Worm (Caenorhabditis elegans): ENCODE measurements around the gene lap-1.

lap-1 gene

ce11 chrIII:8394374-8395302 lies 7.1 kb downstream of the lap-1 start, which contains the start of gene ZK353.10:
ZK353.10 (minus strand) TSS chrIII:8394424.
- TF ChIP-seq F44E2.7 (GFP tag; IDR thresholded peaks at IDR 0.05) (no peak), lsy-2 (tag; optimal IDR thresholded peaks at IDR 0.05) (peak in 1 of 2 experiments; percentile 18), aha-1 (tag) (peak; percentile 93), ceh-28 (tag; optimal IDR thresholded peaks at IDR 0.05) (no peak), unc-62 (GFP tag; optimal IDR thresholded peaks at IDR 0.05 in 1 of 2) (peak in 1 of 2 experiments; percentile 26), unc-62 (tag; optimal IDR thresholded peaks at IDR 0.05) (no peak), zip-2 (tag; optimal IDR thresholded peaks at IDR 0.05) (no peak), lin-29 (GFP tag; IDR thresholded peaks at IDR 0.05) (no peak), dpl-1 (GFP tag; optimal IDR thresholded peaks at IDR 0.05) (no peak)

DNA sequence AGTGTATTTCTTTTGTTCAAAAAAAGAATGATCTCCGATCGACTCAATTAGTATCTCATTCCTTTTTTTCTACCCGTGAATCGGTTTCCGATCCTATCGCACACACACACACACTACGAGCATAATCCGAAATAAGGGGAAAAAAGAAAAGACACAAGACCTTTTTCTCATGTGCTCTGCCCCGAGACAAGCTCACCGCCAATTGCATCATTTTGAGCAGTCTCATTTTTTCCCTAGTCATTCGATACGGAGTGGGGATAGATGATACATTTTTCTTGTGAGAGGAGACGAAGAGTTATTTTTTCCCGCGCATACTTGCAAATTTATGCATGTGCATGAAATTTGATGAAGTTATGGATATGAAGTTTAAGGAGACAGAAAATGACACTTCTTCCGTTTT lies 9.4 kb downstream of the lap-1 start:
- TF ChIP-seq aha-1 (tag) (no peak), dmd-6 (GFP tag; IDR thresholded peaks at IDR 0.05) (peak; percentile 14; the same call in 1 of the 2 replicates), mxl-2 (GFP tag; conservative IDR thresholded peaks at IDR 0.05) (no peak), lin-1 (GFP tag; IDR thresholded peaks at IDR 0.05) (no peak), zfp-2 (tag; optimal IDR thresholded peaks at IDR 0.05) (no peak), mdl-1 (tag; optimal IDR thresholded peaks at IDR 0.05) (peak in 1 of 2 experiments; percentile 28), ceh-20 (GFP tag; IDR thresholded peaks at IDR 0.05) (no peak), hlh-11 (tag; optimal IDR thresholded peaks at IDR 0.05) (no peak), nhr-76 (tag; optimal IDR thresholded peaks at IDR 0.05) (no peak), ctbp-1 (GFP tag; IDR thresholded peaks at IDR 0.05) (no peak; the same call in 1 of the 2 replicates), hlh-30 (tag; optimal IDR thresholded peaks at IDR 0.05; ENCODE audit: insufficient read depth) (peak; percentile 85), pha-4 (GFP tag; IDR thresholded peaks at IDR 0.05) (no peak), pha-4 (tag; optimal IDR thresholded peaks at IDR 0.05) (no peak), ZK337.2 (GFP tag; IDR thresholded peaks at IDR 0.05) (no peak), unc-62 (GFP tag; optimal IDR thresholded peaks at IDR 0.05 in 1 of 2) (peak in 1 of 2 experiments; percentile 4), unc-62 (tag; optimal IDR thresholded peaks at IDR 0.05) (no peak), fkh-10 (GFP tag; optimal IDR thresholded peaks at IDR 0.05) (peak; percentile 27), lsy-2 (tag; optimal IDR thresholded peaks at IDR 0.05) (peak; percentile 33 to 56), nhr-111 (GFP tag; optimal IDR thresholded peaks at IDR 0.05) (no peak), ces-1 (GFP tag; optimal IDR thresholded peaks at IDR 0.05) (no peak), mxl-3 (GFP tag; optimal IDR thresholded peaks at IDR 0.05) (no peak)

DNA sequence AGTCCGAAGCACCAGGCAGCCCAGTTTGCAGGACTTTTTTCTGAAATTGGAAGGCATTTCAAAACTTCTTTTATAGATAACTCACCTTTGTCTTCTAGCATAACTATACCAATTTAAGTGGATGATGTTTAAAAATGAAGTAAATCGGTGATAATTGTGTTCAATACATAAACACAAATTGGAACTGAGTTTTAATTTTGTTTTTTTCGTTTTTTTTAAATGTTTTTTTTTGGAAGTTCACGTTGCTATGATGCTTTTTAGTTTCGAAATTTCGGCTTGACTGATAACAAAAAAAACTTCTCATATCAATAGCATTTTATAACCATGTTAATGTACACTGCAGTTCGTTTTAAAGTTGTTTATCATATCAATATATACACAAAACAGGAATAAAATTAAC lies 12.2 kb downstream of the lap-1 start, which contains the start of gene ZK353.4:
ZK353.4 (minus strand) TSS at position 101 of the 400 bp plus-strand sequence.
- TF ChIP-seq spr-3 (GFP tag; optimal IDR thresholded peaks at IDR 0.05): no peak
- no peak for TF ChIP-seq mdl-1 (tag; optimal IDR thresholded peaks at IDR 0.05)
- no peak for TF ChIP-seq gei-8 (GFP tag; optimal IDR thresholded peaks at IDR 0.05)
- TF ChIP-seq lin-15B (tag; optimal IDR thresholded peaks at IDR 0.05): no peak
- no peak for TF ChIP-seq F49E8.2 (tag; optimal IDR thresholded peaks at IDR 0.05; ENCODE audit: borderline replicate concordance)
- TF ChIP-seq egl-43 (GFP tag; IDR thresholded peaks at IDR 0.05): no peak
- no peak for TF ChIP-seq cey-2 (tag; optimal IDR thresholded peaks at IDR 0.05; ENCODE audit: borderline replicate concordance, insufficient read depth)
- no peak for TF ChIP-seq T20F7.1 (GFP tag; optimal IDR thresholded peaks at IDR 0.05)
- TF ChIP-seq R02D3.7 (tag; optimal IDR thresholded peaks at IDR 0.05): no peak
- no peak for TF ChIP-seq zfp-3 (GFP tag; conservative IDR thresholded peaks at IDR 0.05)
- TF ChIP-seq T26A8.4 (GFP tag; IDR thresholded peaks at IDR 0.05): no peak
- TF ChIP-seq F26F4.8 (GFP tag; conservative IDR thresholded peaks at IDR 0.05): no peak
- no peak for TF ChIP-seq daf-12 (tag; optimal IDR thresholded peaks at IDR 0.05)
- no peak for TF ChIP-seq pqm-1 (tag; optimal IDR thresholded peaks at IDR 0.05)
- TF ChIP-seq vab-7 (GFP tag; IDR thresholded peaks at IDR 0.05): no peak
- TF ChIP-seq dve-1 (tag; optimal IDR thresholded peaks at IDR 0.05; ENCODE audit: insufficient read depth): no peak
